Worm (Caenorhabditis elegans): ENCODE measurements around the gene T08D10.4.

T08D10.4 gene

ce11 chrX:11934933-11935332 is 18.2 kb downstream of the T08D10.4 start (continued):
- TF ChIP-seq dve-1 (tag; optimal IDR thresholded peaks at IDR 0.05) = peak; percentile 21
- no peak for TF ChIP-seq hlh-30 (tag; optimal IDR thresholded peaks at IDR 0.05; ENCODE audit: insufficient read depth)
- peak; percentile 55 for TF ChIP-seq ref-2 (tag; optimal IDR thresholded peaks at IDR 0.05)
- TF ChIP-seq pqm-1 (tag; optimal IDR thresholded peaks at IDR 0.05) = no peak
- peak; percentile 56 for TF ChIP-seq pha-2 (tag; optimal IDR thresholded peaks at IDR 0.05)
- peak; percentile 49 for TF ChIP-seq ceh-2 (tag; optimal IDR thresholded peaks at IDR 0.05)
- TF ChIP-seq mec-3 (tag; optimal IDR thresholded peaks at IDR 0.05; ENCODE audit: borderline replicate concordance) = no peak
- no peak for TF ChIP-seq pag-3 (tag; optimal IDR thresholded peaks at IDR 0.05; ENCODE audit: borderline replicate concordance)
- TF ChIP-seq ceh-31 (tag; optimal IDR thresholded peaks at IDR 0.05) = peak; percentile 52
- peak; percentile 54 for TF ChIP-seq tbx-2 (tag; optimal IDR thresholded peaks at IDR 0.05)
- no peak for TF ChIP-seq fkh-10 (GFP tag; optimal IDR thresholded peaks at IDR 0.05)
- no peak for TF ChIP-seq odd-2 (tag; optimal IDR thresholded peaks at IDR 0.05)
- peak; percentile 1 for TF ChIP-seq ttx-3 (tag; optimal IDR thresholded peaks at IDR 0.05)
- peak; percentile 14 for TF ChIP-seq syd-9 (tag; optimal IDR thresholded peaks at IDR 0.05)
- TF ChIP-seq unc-55 (GFP tag; optimal IDR thresholded peaks at IDR 0.05) = no peak
- peak; percentile 74 for TF ChIP-seq hlh-6 (tag; optimal IDR thresholded peaks at IDR 0.05)
- TF ChIP-seq ahr-1 (tag; optimal IDR thresholded peaks at IDR 0.05) = peak; percentile 19
- TF ChIP-seq rnt-1 (tag; optimal IDR thresholded peaks at IDR 0.05) = peak; percentile 18
- peak; percentile 31 for TF ChIP-seq ceh-18 (tag; optimal IDR thresholded peaks at IDR 0.05)
- TF ChIP-seq zip-5 (tag; optimal IDR thresholded peaks at IDR 0.05) = peak; percentile 23
- peak; percentile 27 for TF ChIP-seq ceh-14 (tag; optimal IDR thresholded peaks at IDR 0.05)
- TF ChIP-seq fax-1 (tag; optimal IDR thresholded peaks at IDR 0.05) = peak; percentile 13
- TF ChIP-seq ceh-48 (tag; optimal IDR thresholded peaks at IDR 0.05) = peak; percentile 34
- TF ChIP-seq lim-6 (tag; optimal IDR thresholded peaks at IDR 0.05) = no peak
- TF ChIP-seq lin-11 (tag; optimal IDR thresholded peaks at IDR 0.05) = peak; percentile 44
- peak; percentile 29 for TF ChIP-seq fkh-6 (tag; optimal IDR thresholded peaks at IDR 0.05)
- TF ChIP-seq ztf-16 (tag; optimal IDR thresholded peaks at IDR 0.05) = peak; percentile 51
- peak; percentile 67 for TF ChIP-seq ceh-6 (GFP tag; optimal IDR thresholded peaks at IDR 0.05)
- TF ChIP-seq pros-1 (tag; optimal IDR thresholded peaks at IDR 0.05) = no peak
- TF ChIP-seq pax-1 (tag; optimal IDR thresholded peaks at IDR 0.05) = no peak
- TF ChIP-seq ceh-30 (tag; optimal IDR thresholded peaks at IDR 0.05) = no peak

ce11 chrX:11933547-11933946 is 19.6 kb downstream of the T08D10.4 start:
- TF ChIP-seq pax-1 (tag; optimal IDR thresholded peaks at IDR 0.05) = no peak
- no peak for TF ChIP-seq pha-2 (tag; optimal IDR thresholded peaks at IDR 0.05)
- no peak for TF ChIP-seq ztf-16 (tag; optimal IDR thresholded peaks at IDR 0.05)
- TF ChIP-seq nfya-1 (tag; optimal IDR thresholded peaks at IDR 0.05) = peak; percentile 47

DNA sequence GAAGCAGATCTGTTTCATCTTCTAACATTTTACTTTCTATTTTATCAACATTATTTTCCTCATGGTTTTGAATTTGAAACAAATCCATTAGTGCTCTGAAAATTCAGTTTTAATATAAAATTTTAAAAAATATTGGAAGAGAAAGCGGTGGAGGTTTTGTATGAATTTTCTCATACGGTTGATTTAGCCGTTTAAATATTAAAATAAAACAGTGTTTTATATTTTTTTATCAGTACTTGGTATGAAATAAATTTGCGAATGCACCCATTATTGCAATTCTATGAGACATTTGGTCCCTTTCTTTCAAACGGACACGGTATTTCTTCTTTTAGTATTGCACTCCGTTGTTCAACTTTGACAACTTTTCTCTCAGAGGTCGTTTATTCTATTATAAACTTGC is 21.6 kb downstream of the T08D10.4 start, which contains the start of gene dot-1.4:
Gene dot-1.4, minus strand, starts transcription at position 101 of the 400 bp plus-strand sequence.
- TF ChIP-seq pat-9 (tag; optimal IDR thresholded peaks at IDR 0.05) (no peak), ceh-48 (tag; optimal IDR thresholded peaks at IDR 0.05) (no peak), dmd-4 (tag; optimal IDR thresholded peaks at IDR 0.05; ENCODE audit: borderline replicate concordance) (no peak), unc-86 (tag; optimal IDR thresholded peaks at IDR 0.05) (no peak), che-1 (tag; optimal IDR thresholded peaks at IDR 0.05) (no peak), pros-1 (tag; optimal IDR thresholded peaks at IDR 0.05) (no peak), unc-55 (GFP tag; optimal IDR thresholded peaks at IDR 0.05) (no peak), mec-3 (tag; optimal IDR thresholded peaks at IDR 0.05; ENCODE audit: borderline replicate concordance) (no peak), sdc-2 (tag; optimal IDR thresholded peaks at IDR 0.05) (no peak), syd-9 (tag; optimal IDR thresholded peaks at IDR 0.05) (no peak), ceh-14 (tag; optimal IDR thresholded peaks at IDR 0.05) (no peak), unc-3 (GFP tag; conservative IDR thresholded peaks at IDR 0.05) (no peak), unc-3 (tag; optimal IDR thresholded peaks at IDR 0.05) (no peak), gmeb-2 (tag; optimal IDR thresholded peaks at IDR 0.05) (no peak), hlh-30 (tag; optimal IDR thresholded peaks at IDR 0.05; ENCODE audit: insufficient read depth) (no peak), rnt-1 (tag; optimal IDR thresholded peaks at IDR 0.05) (no peak), ama-1 (optimal IDR thresholded peaks at IDR 0.05) (no peak), nhr-232 (tag; optimal IDR thresholded peaks at IDR 0.05) (no peak), sox-2 (GFP tag; IDR thresholded peaks at IDR 0.05) (no peak), pha-4 (tag; optimal IDR thresholded peaks at IDR 0.05) (no peak)

Measured in whole organism, late embryonic.